Worm (Caenorhabditis elegans): ENCODE measurements around the gene prx-6.

Gene prx-6

DNA sequence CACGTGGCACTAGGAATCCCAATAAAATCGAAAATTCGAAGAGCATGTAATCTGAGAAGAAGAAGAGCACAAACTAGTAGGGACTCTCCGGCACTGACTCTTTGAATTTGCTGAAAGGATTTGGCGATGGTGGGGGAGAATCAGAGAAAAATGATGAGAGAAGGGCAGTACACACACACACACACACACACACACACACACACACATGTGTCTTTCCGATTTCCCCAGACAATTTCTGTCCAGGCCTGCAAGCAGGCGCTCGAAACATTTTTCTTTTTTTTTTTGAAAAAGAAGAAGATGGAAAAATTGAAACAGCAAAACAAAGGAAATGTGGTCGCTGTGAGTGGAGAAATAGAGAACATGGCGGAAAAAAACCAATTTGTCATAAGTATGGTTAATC lies 10.2 kb upstream of the prx-6 start, which contains the start of gene tig-2 (continued):
- TF ChIP-seq snpc-4 (tag; optimal IDR thresholded peaks at IDR 0.05) (no peak), unc-62 (GFP tag; optimal IDR thresholded peaks at IDR 0.05 in 1 of 2) (peak in 1 of 2 experiments; percentile 99), unc-62 (tag; optimal IDR thresholded peaks at IDR 0.05) (no peak), R02D3.7 (tag; optimal IDR thresholded peaks at IDR 0.05) (no peak), madf-9 (GFP tag; conservative IDR thresholded peaks at IDR 0.05) (no peak), tra-1 (GFP tag; IDR thresholded peaks at IDR 0.05) (no peak), hlh-11 (tag; optimal IDR thresholded peaks at IDR 0.05) (peak; percentile 28), dmd-6 (GFP tag; IDR thresholded peaks at IDR 0.05) (peak; percentile 58), zag-1 (tag; optimal IDR thresholded peaks at IDR 0.05) (no peak), nhr-111 (GFP tag; optimal IDR thresholded peaks at IDR 0.05) (no peak), Y48G9A.11 (GFP tag; IDR thresholded peaks at IDR 0.05) (no peak), mdl-1 (tag; optimal IDR thresholded peaks at IDR 0.05) (no peak), Y75B8A.6 (GFP tag; IDR thresholded peaks at IDR 0.05) (no peak), cey-2 (tag; optimal IDR thresholded peaks at IDR 0.05; ENCODE audit: borderline replicate concordance, insufficient read depth) (no peak), lir-3 (tag; optimal IDR thresholded peaks at IDR 0.05) (no peak), ZK337.2 (GFP tag; IDR thresholded peaks at IDR 0.05) (no peak), ceh-20 (GFP tag; IDR thresholded peaks at IDR 0.05) (0 out of 2 replicates have a peak, but pooled peaks have one; percentile 43), skn-1 (tag; optimal IDR thresholded peaks at IDR 0.05) (no peak), mep-1 (tag; optimal IDR thresholded peaks at IDR 0.05) (peak; percentile 19), dmd-9 (GFP tag; IDR thresholded peaks at IDR 0.05) (no peak)

DNA sequence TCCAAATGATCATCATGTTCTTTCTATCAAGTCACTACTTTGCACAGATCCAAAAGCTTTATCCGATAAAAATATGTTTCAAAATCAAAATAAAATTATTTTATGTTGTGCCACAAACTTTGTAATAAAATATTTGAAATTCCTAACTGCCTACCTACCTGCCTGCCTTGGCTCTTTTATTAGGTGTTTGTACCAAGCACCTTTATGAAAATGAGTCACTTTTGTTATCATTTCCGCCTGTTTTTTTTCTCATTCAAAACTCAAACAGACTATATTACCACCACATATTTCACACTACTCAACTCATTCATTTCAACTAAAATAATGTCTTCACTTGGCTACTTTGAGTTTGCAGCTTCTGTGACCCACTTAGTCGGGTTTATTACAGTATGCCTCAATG lies 4.6 kb upstream of the prx-6 start, which contains the start of gene F39G3.4:
TSS of gene F39G3.4 (plus strand) at position 301 of the 400 bp plus-strand sequence.
- TF ChIP-seq aha-1 (tag) (peak; percentile 30), mxl-2 (GFP tag; conservative IDR thresholded peaks at IDR 0.05) (no peak), nhr-28 (tag; optimal IDR thresholded peaks at IDR 0.05) (no peak), ceh-44 (GFP tag; IDR thresholded peaks at IDR 0.05) (no peak)

- TF ChIP-seq Y5F2A.4 (GFP tag; optimal IDR thresholded peaks at IDR 0.05) = no peak
Measured at ce11 chrV:4722314-4722713, 2.4 kb upstream of the prx-6 start, which contains the start of gene F39G3.5. F39G3.5 (plus strand) TSS chrV:4722614.

DNA sequence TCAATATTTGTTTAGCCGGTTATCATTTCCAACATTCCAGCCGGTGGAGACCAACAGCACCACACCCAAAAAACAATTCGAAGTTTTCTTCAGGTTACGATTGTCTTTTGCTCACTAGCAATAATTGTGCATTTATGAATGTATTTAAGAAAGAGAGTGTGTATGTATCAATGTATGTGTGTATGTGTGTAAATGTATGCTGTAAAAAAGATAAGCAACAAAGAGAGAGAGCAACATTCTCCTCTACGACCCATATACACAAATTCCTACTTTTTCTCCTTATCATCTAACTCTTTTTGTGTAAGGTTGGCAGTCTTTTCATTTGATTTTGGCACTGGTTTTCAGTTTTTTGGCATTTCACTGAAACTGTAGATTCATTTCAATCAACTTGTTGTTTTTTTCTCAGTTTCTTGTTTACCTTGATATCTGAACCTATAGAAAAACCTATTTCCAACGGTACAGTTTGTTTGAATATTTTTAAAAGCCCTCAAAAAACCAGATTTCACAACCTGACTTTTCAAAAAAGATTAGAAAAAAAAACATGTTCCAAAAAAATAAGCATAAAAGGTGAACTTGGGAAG lies 1.1 kb upstream of the prx-6 start:
- no peak for TF ChIP-seq F44E2.7 (GFP tag; IDR thresholded peaks at IDR 0.05)
- no peak for TF ChIP-seq F49E8.2 (tag; optimal IDR thresholded peaks at IDR 0.05; ENCODE audit: borderline replicate concordance)
- TF ChIP-seq D1046.2 (GFP tag; IDR thresholded peaks at IDR 0.05) = no peak
- peak; percentile 50 for TF ChIP-seq hlh-11 (tag; optimal IDR thresholded peaks at IDR 0.05)
- no peak for TF ChIP-seq nhr-111 (GFP tag; optimal IDR thresholded peaks at IDR 0.05)
- TF ChIP-seq ceh-20 (GFP tag; IDR thresholded peaks at IDR 0.05) = no peak
- TF ChIP-seq lim-7 (GFP tag; IDR thresholded peaks at IDR 0.05) = no peak
- TF ChIP-seq lsy-2 (tag; optimal IDR thresholded peaks at IDR 0.05) = no peak
- TF ChIP-seq dve-1 (tag; optimal IDR thresholded peaks at IDR 0.05; ENCODE audit: insufficient read depth) = peak; percentile 21
- TF ChIP-seq nhr-28 (tag; optimal IDR thresholded peaks at IDR 0.05) = peak; percentile 88
- no peak for TF ChIP-seq egl-43 (GFP tag; IDR thresholded peaks at IDR 0.05)
- TF ChIP-seq ztf-11 (tag; optimal IDR thresholded peaks at IDR 0.05) = no peak
- no peak for TF ChIP-seq Y48G9A.11 (GFP tag; IDR thresholded peaks at IDR 0.05)
- TF ChIP-seq nhr-48 (tag; optimal IDR thresholded peaks at IDR 0.05) = no peak
- peak; percentile 97 for TF ChIP-seq pqm-1 (tag; optimal IDR thresholded peaks at IDR 0.05)
- TF ChIP-seq php-3 (GFP tag; IDR thresholded peaks at IDR 0.05) = no peak
- no peak for TF ChIP-seq zfp-3 (GFP tag; conservative IDR thresholded peaks at IDR 0.05)
- TF ChIP-seq ZK546.5 (tag; optimal IDR thresholded peaks at IDR 0.05) = no peak
- no peak for TF ChIP-seq ctbp-1 (GFP tag; IDR thresholded peaks at IDR 0.05)
- no peak for TF ChIP-seq aha-1 (tag)
- no peak for TF ChIP-seq daf-16 (GFP tag; optimal IDR thresholded peaks at IDR 0.05)
- peak; percentile 79 for TF ChIP-seq daf-16 (tag; optimal IDR thresholded peaks at IDR 0.05)
- no peak for TF ChIP-seq vab-7 (GFP tag; IDR thresholded peaks at IDR 0.05)
- no peak for TF ChIP-seq lin-29 (GFP tag; IDR thresholded peaks at IDR 0.05)
- no peak for TF ChIP-seq saeg-2 (GFP tag; IDR thresholded peaks at IDR 0.05)
- TF ChIP-seq lin-39 (tag; optimal IDR thresholded peaks at IDR 0.05) = no peak
- TF ChIP-seq F26F4.8 (GFP tag; conservative IDR thresholded peaks at IDR 0.05) = no peak
- no peak for TF ChIP-seq aly-2 (tag; optimal IDR thresholded peaks at IDR 0.05)

All from whole organism, L4 larva.